Worm (Caenorhabditis elegans) whole organism, L4/young adult: Measurements from ENCODE around the gene F38A1.6.

Experiments
- W03F9.2 ChIP-seq: fragments of 150-350 bp; optimal IDR thresholded peaks from 2 replicates; lab custom pipeline; 2014; ENCODE audit warnings: missing biosample characterization, missing genetic modification characterization
- dao-5 ChIP-seq: sonication (generic microtip); optimal IDR thresholded peaks from 2 replicates; lab custom pipeline; 2016; ENCODE audit warnings: missing genotype, missing genetic modification characterization, moderate library complexity, missing compliant biosample characterization
- him-1 ChIP-seq: sonication (generic microtip); optimal IDR thresholded peaks from 2 replicates; lab custom pipeline; 2016; ENCODE audit warnings: missing genotype, missing genetic modification reagents, missing genetic modification characterization, missing compliant biosample characterization

ce11 chrIV:1298984-1299383, 47.3 kb downstream of the F38A1.6 start:
- TF ChIP-seq him-1 (tag; lab: Kevin White, UChicago) (no peak), W03F9.2 (tag; lab: Kevin White, UChicago) (no peak), dao-5 (tag; lab: Kevin White, UChicago) (no peak)
